Worm (Caenorhabditis elegans): ENCODE data around the gene hpo-38.
A peak's percentile ranks its signal among the peaks of the same experiment; 100 is the strongest.

hpo-38 gene

ce11 chrIII:235115-235514 lies 4.9 kb downstream of the hpo-38 start (continued):
- TF ChIP-seq rbr-2 (tag; optimal IDR thresholded peaks at IDR 0.05) = peak; percentile 64
- no peak for TF ChIP-seq lin-29 (GFP tag; IDR thresholded peaks at IDR 0.05)
- 0 out of 2 replicates have a peak, but pooled peaks have one; percentile 43 for TF ChIP-seq arid-1 (GFP tag; conservative IDR thresholded peaks at IDR 0.05)
- TF ChIP-seq mep-1 (tag; optimal IDR thresholded peaks at IDR 0.05) = peak; percentile 54
- 0 out of 2 replicates have a peak, but pooled peaks have one; percentile 27 for TF ChIP-seq dmd-6 (GFP tag; IDR thresholded peaks at IDR 0.05)
- TF ChIP-seq zip-2 (tag; optimal IDR thresholded peaks at IDR 0.05) = no peak
- peak; percentile 32 for TF ChIP-seq dve-1 (tag; optimal IDR thresholded peaks at IDR 0.05; ENCODE audit: insufficient read depth)
- peak; percentile 68 for TF ChIP-seq lin-38 (GFP tag; IDR thresholded peaks at IDR 0.05)
- peak; percentile 25 for TF ChIP-seq unc-130 (GFP tag; optimal IDR thresholded peaks at IDR 0.05)
- peak in 1 of 2 experiments; percentile 55 for TF ChIP-seq hif-1 (tag; optimal IDR thresholded peaks at IDR 0.05)
- TF ChIP-seq pha-4 (GFP tag; IDR thresholded peaks at IDR 0.05) = no peak
- no peak for TF ChIP-seq pha-4 (tag; optimal IDR thresholded peaks at IDR 0.05)
- peak; percentile 50 for TF ChIP-seq sdz-12 (GFP tag; optimal IDR thresholded peaks at IDR 0.05)

ce11 chrIII:235544-235943 lies 5.3 kb downstream of the hpo-38 start, which contains the start of gene hpo-29:
TSS of gene hpo-29 (plus strand) at chrIII:235844.
- TF ChIP-seq lsy-2 (tag; optimal IDR thresholded peaks at IDR 0.05) (no peak), unc-130 (GFP tag; optimal IDR thresholded peaks at IDR 0.05) (no peak), mep-1 (tag; optimal IDR thresholded peaks at IDR 0.05) (no peak), T20F7.1 (GFP tag; optimal IDR thresholded peaks at IDR 0.05) (no peak), egl-27 (tag; optimal IDR thresholded peaks at IDR 0.05) (no peak), mes-2 (tag; optimal IDR thresholded peaks at IDR 0.05; ENCODE audit: poor library complexity, severe bottlenecking) (no peak), ces-1 (GFP tag; optimal IDR thresholded peaks at IDR 0.05) (no peak)

ce11 chrIII:251410-251809 lies 21.2 kb downstream of the hpo-38 start:
- TF ChIP-seq ceh-28 (tag; optimal IDR thresholded peaks at IDR 0.05) (peak; percentile 53), Y105C5A.15 (GFP tag; IDR thresholded peaks at IDR 0.05) (no peak)

DNA sequence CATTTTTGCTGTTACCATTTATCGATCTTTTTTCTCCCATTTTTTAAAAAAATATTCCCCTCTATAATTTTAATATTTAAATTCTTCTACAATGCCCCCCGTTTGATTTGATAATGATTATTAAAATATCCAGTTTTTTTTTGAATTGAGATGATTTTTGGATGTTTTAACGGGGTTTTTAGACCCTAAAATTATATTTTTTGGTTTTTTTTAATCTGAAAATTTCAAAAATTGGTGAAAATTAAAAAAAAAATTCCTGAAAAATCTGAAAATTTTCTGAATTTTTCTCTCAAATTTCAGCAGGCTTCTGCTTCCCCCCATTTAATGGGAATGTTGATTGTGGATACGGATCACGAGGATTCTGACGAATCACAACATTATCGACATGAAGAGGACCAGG lies 24.0 kb downstream of the hpo-38 start, which contains the start of gene Y50D7A.3:
Gene Y50D7A.3 (plus strand): TSS at position 301 of the 400 bp plus-strand sequence.
- no peak for TF ChIP-seq ZK546.5 (tag; optimal IDR thresholded peaks at IDR 0.05)
- TF ChIP-seq egl-27 (tag; optimal IDR thresholded peaks at IDR 0.05) = no peak
- no peak for TF ChIP-seq aly-2 (tag; optimal IDR thresholded peaks at IDR 0.05)
- no peak for TF ChIP-seq saeg-2 (GFP tag; IDR thresholded peaks at IDR 0.05)
- TF ChIP-seq unc-130 (GFP tag; optimal IDR thresholded peaks at IDR 0.05) = no peak
- no peak for TF ChIP-seq unc-39 (tag; optimal IDR thresholded peaks at IDR 0.05)
- TF ChIP-seq lir-3 (tag; optimal IDR thresholded peaks at IDR 0.05) = no peak
- TF ChIP-seq mes-2 (tag; optimal IDR thresholded peaks at IDR 0.05; ENCODE audit: poor library complexity, severe bottlenecking) = no peak

DNA sequence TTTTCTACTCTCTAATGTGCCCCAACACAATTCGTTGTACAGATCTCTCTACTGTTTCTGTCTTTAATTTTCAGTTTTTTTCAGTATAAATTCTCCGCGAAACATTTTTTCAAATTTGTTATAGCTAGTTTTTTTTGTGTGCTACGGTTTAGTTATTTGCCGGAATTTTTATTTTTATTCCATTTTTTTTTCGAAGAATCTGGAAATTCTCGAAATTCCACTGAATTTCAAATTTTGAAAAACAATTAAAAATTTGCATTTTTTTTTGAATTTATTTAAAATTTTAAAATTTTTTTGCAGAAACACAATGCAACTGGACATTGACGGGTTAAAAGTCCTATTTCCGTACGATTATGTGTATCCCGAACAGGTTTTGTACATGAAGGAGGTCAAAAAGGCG lies 34.6 kb downstream of the hpo-38 start, which contains the start of gene xpd-1:
Gene xpd-1 (plus strand): TSS at position 301 of the 400 bp plus-strand sequence.
- no peak for TF ChIP-seq ceh-20 (GFP tag; IDR thresholded peaks at IDR 0.05)
- TF ChIP-seq ces-1 (GFP tag; optimal IDR thresholded peaks at IDR 0.05) = no peak
- no peak for TF ChIP-seq hlh-30 (tag; optimal IDR thresholded peaks at IDR 0.05; ENCODE audit: insufficient read depth)
- TF ChIP-seq madf-5 (GFP tag; IDR thresholded peaks at IDR 0.05) = no peak
- no peak for TF ChIP-seq ZK546.5 (tag; optimal IDR thresholded peaks at IDR 0.05)
- TF ChIP-seq nhr-237 (tag; optimal IDR thresholded peaks at IDR 0.05) = no peak
- no peak for TF ChIP-seq nhr-77 (tag; optimal IDR thresholded peaks at IDR 0.05)
- TF ChIP-seq daf-12 (tag; optimal IDR thresholded peaks at IDR 0.05) = no peak
- no peak for TF ChIP-seq ceh-32 (tag; optimal IDR thresholded peaks at IDR 0.05; ENCODE audit: poor library complexity)
- TF ChIP-seq nhr-25 (tag; optimal IDR thresholded peaks at IDR 0.05; ENCODE audit: borderline replicate concordance, insufficient read depth) = no peak
- TF ChIP-seq saeg-2 (GFP tag; IDR thresholded peaks at IDR 0.05) = no peak
- no peak for TF ChIP-seq attf-4 (tag; optimal IDR thresholded peaks at IDR 0.05)
- TF ChIP-seq sdz-12 (GFP tag; optimal IDR thresholded peaks at IDR 0.05) = no peak

Measured in whole organism, L4 larva.